Fruit fly (Drosophila melanogaster): ENCODE data around the gene shop.
A peak's percentile ranks its signal among the peaks of the same experiment; 100 is the strongest.

shop gene

dm6 chrX:18857916-18858315 is 9.6 kb upstream of the shop start, which contains the start of gene Usp39 (continued):
- peak; percentile 32 for TF ChIP-seq Hr3 (GFP tag; optimal IDR thresholded peaks at IDR 0.05)
- TF ChIP-seq org-1 (GFP tag; optimal IDR thresholded peaks at IDR 0.05) = no peak
- TF ChIP-seq CG2889 (GFP tag; IDR thresholded peaks at IDR 0.05) = no peak
- no peak for TF ChIP-seq Dad (GFP tag; optimal IDR thresholded peaks at IDR 0.05)
- TF ChIP-seq CG6854 (GFP tag; optimal IDR thresholded peaks at IDR 0.05) = no peak
- TF ChIP-seq CG13424 (tag; optimal IDR thresholded peaks at IDR 0.05) = peak; percentile 38
- peak; percentile 63 for TF ChIP-seq amos (GFP tag; IDR thresholded peaks at IDR 0.05; ENCODE audit: partially characterized antibody)
- TF ChIP-seq CG10366 (GFP tag; IDR thresholded peaks at IDR 0.05) = peak; percentile 18; the same call in 1 of the 2 replicates
- TF ChIP-seq Six4 (GFP tag; optimal IDR thresholded peaks at IDR 0.05) = no peak
- peak; percentile 35 for TF ChIP-seq YL-1 (GFP tag; optimal IDR thresholded peaks at IDR 0.05)
- TF ChIP-seq fu2 (GFP tag; optimal IDR thresholded peaks at IDR 0.05) = no peak
- TF ChIP-seq Fer2 (tag; optimal IDR thresholded peaks at IDR 0.05) = no peak
- peak; percentile 24; the same call in 1 of the 2 replicates for TF ChIP-seq CG2129 (GFP tag; IDR thresholded peaks at IDR 0.05; ENCODE audit: partially characterized antibody)
- TF ChIP-seq Sry-δ (GFP tag; optimal IDR thresholded peaks at IDR 0.05) = peak; percentile 47
- TF ChIP-seq CG16779 (GFP tag; IDR thresholded peaks at IDR 0.05) = no peak
- TF ChIP-seq CG15514 (GFP tag; optimal IDR thresholded peaks at IDR 0.05) = peak; percentile 56
- peak; percentile 18 for TF ChIP-seq CG1602 (GFP tag; optimal IDR thresholded peaks at IDR 0.05)
- TF ChIP-seq phol (tag; optimal IDR thresholded peaks at IDR 0.05) = peak; percentile 55
- peak; percentile 68 for TF ChIP-seq gem (tag; optimal IDR thresholded peaks at IDR 0.05)
- peak; percentile 13 for TF ChIP-seq trem (tag; optimal IDR thresholded peaks at IDR 0.05)
- no peak for TF ChIP-seq salm (tag; optimal IDR thresholded peaks at IDR 0.05)
- no peak for TF ChIP-seq CG2678 (tag; optimal IDR thresholded peaks at IDR 0.05)
- TF ChIP-seq pnt (GFP tag; optimal IDR thresholded peaks at IDR 0.05) = no peak
- no peak for TF ChIP-seq zf30C (GFP tag; optimal IDR thresholded peaks at IDR 0.05)
- TF ChIP-seq pan (optimal IDR thresholded peaks at IDR 0.05) = no peak
- peak in 1 of 2 experiments; percentile 19 for TF ChIP-seq pan (GFP tag; optimal IDR thresholded peaks at IDR 0.05 in 1 of 2, IDR thresholded peaks at IDR 0.05 in 1 of 2)
- no peak for TF ChIP-seq CG15073 (GFP tag; optimal IDR thresholded peaks at IDR 0.05)
- TF ChIP-seq bab2 (GFP tag; optimal IDR thresholded peaks at IDR 0.05) = no peak
- no peak for TF ChIP-seq Adf1 (GFP tag; IDR thresholded peaks at IDR 0.05)
- TF ChIP-seq gfzf (GFP tag; optimal IDR thresholded peaks at IDR 0.05) = peak; percentile 15

- TF ChIP-seq Pdp1 (GFP tag; optimal IDR thresholded peaks at IDR 0.05) = peak in 1 of 2 experiments; percentile 3
- TF ChIP-seq sug (tag; optimal IDR thresholded peaks at IDR 0.05) = peak; percentile 98
- TF ChIP-seq nom (GFP tag; optimal IDR thresholded peaks at IDR 0.05) = peak; percentile 32
- peak; percentile 96 for TF ChIP-seq CG34376 (GFP tag; optimal IDR thresholded peaks at IDR 0.05)
- TF ChIP-seq CG7963 (GFP tag; IDR thresholded peaks at IDR 0.05; ENCODE audit: partially characterized antibody) = no peak
- no peak for TF ChIP-seq CG2199 (GFP tag; IDR thresholded peaks at IDR 0.05)
- TF ChIP-seq Ets65A (GFP tag) = peak; percentile 12
- TF ChIP-seq CG16813 (GFP tag; IDR thresholded peaks at IDR 0.05; ENCODE audit: partially characterized antibody) = 0 out of 3 replicates have a peak, but pooled peaks have one; percentile 21
- TF ChIP-seq ssp (GFP tag; IDR thresholded peaks at IDR 0.05) = no peak
- peak; percentile 90 for TF ChIP-seq ERR (GFP tag; optimal IDR thresholded peaks at IDR 0.05)
- TF ChIP-seq Nf-YB (GFP tag; optimal IDR thresholded peaks at IDR 0.05) = peak; percentile 74
- peak in 1 of 2 experiments; percentile 81 for TF ChIP-seq Hr78 (GFP tag; optimal IDR thresholded peaks at IDR 0.05)
- TF ChIP-seq B-H2 (GFP tag; optimal IDR thresholded peaks at IDR 0.05) = peak; percentile 8
- TF ChIP-seq Med (GFP tag) = peak; percentile 69
- TF ChIP-seq Deaf1 (tag; optimal IDR thresholded peaks at IDR 0.05) = peak; percentile 53
- TF ChIP-seq bbx (GFP tag; IDR thresholded peaks at IDR 0.05; ENCODE audit: partially characterized antibody) = 0 out of 2 replicates have a peak, but pooled peaks have one; percentile 17
- peak; percentile 82 for TF ChIP-seq Nf-YC (tag; optimal IDR thresholded peaks at IDR 0.05)
- peak; percentile 15 for TF ChIP-seq CG10543 (GFP tag; optimal IDR thresholded peaks at IDR 0.05)
- peak; percentile 85 for TF ChIP-seq ftz-f1 (GFP tag; optimal IDR thresholded peaks at IDR 0.05)
- no peak for TF ChIP-seq toy (GFP tag; IDR thresholded peaks at IDR 0.05)
- TF ChIP-seq CG15514 (GFP tag; optimal IDR thresholded peaks at IDR 0.05) = peak; percentile 10
- TF ChIP-seq CG15011 (GFP tag; optimal IDR thresholded peaks at IDR 0.05) = no peak
Measured at dm6 chrX:18857356-18857807, 9.0 kb upstream of the shop start, which contains the start of gene CG7322. CG7322 (minus strand) TSS chrX:18857757.
